Worm (Caenorhabditis elegans) whole organism, early embryonic: ENCODE measurements around the gene fbxa-56.

Source experiments
- ceh-36 ChIP-seq: sonication (generic microtip); optimal IDR thresholded peaks from 2 replicates; lab custom pipeline; 2016; ENCODE audit warnings: missing genetic modification characterization, inconsistent platforms, missing compliant biosample characterization
- hnd-1 ChIP-seq: sonication (generic microtip); optimal IDR thresholded peaks from 2 replicates; lab custom pipeline; 2016; ENCODE audit warnings: missing genetic modification characterization, missing compliant biosample characterization
- tra-4 ChIP-seq: sonication (generic microtip); optimal IDR thresholded peaks from 2 replicates; lab custom pipeline; 2017; ENCODE audit warnings: missing genetic modification characterization, missing compliant biosample characterization

DNA sequence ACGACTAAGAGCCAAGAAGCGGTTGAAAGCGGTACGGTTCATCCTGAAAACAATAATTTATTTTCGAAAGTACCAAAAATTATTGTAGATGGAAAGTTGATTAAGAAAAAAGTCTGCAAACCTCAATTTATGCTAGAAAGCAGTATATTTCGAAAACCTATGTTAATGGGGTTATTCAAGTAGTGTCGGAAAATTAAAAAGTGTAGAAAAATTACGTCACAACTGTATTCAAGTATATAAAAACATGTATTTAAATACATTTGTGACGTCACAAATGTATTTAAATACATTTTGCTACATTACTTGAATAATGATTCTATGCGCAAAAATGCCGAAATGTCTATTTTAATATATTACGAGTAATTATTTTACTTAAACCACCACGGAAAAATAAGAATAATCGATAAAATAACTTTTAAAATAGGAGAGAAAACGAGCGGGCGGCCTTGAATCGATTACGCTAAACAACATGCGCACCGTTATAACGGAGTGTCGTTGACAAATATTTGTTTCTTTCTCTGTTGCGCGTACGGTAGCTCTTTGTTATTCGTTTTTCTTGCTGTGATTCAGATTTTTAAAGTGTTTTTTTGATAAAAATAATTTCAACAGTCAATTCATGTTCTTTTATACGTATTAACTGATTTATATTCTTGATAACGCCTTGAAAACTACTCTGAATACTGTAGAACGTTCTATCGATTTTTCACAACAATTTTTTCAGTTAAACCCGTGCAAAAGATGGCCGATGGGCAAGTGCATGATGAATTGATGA, 27.1 kb downstream of the fbxa-56 start, which contains the start of the genes F23H11.5 and bra-2:
- TF ChIP-seq ceh-36 (tag; lab: Kevin White, UChicago), result no peak
- no peak for TF ChIP-seq tra-4
- no peak for TF ChIP-seq hnd-1
